Fruit fly (Drosophila melanogaster): Measurements from ENCODE around the gene Cda5.

Cda5 gene

dm6 chr2L:56865-57264, 8.3 kb downstream of the Cda5 start:
- no peak for TF ChIP-seq noc (tag; optimal IDR thresholded peaks at IDR 0.05)

DNA sequence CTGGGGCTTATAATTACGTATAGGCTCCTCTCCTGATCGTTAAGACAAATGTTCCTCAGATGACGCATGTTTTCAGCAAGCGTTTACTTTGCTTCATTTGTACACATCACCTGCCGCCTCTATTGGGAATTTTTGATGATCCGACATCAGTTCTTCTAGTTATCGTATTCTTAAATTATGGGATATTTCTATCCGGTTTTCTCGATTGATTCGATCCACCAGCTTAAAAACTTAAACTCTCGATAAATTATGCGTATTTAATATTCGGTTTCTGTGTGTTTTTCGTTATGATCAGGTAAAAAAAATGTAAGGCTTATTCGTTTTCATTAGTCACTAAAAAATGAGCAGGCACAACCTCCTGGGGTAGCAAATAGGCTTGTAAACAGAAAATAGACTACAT, 12.1 kb downstream of the Cda5 start:
- no peak for TF ChIP-seq noc (tag; optimal IDR thresholded peaks at IDR 0.05)

DNA sequence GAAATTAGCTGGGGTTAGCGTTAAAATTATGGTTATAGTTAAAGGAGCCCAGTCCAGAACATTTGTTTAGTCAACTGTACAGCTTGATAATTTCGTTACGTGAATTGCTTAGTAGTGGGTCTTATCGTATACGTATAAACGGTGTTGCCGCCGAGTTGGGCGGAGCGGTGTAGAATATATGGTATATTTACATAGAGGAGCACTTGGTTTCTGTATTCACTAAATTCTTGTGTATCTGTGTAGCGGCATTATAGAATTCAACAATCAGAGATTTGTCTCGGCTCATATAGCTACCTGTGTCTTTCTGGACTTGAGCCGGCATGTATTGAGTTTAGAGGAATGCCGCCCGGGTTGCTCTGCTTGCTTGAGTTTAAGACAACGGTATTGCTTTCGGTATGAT, 29.8 kb downstream of the Cda5 start:
- TF ChIP-seq noc (tag; optimal IDR thresholded peaks at IDR 0.05), result no peak

DNA sequence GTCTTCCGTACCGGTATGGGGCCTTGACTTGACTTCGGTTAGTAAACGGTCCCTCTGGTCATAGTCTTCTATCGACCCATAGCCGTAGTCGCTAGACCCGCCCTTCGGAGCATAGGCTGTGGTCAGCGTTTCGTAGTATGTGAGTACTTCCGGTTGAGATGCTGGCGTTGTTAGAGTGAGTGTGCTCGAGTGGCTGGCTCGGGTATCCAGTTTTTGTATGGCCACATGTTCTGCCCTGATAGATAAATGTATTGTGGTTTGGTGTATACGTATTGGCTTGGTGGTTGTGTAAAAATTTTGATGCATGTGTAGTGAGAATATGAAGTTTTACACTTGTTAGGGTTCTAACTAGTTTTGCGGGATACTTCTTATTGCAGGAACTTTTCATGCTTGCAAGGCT, 31.1 kb downstream of the Cda5 start:
- TF ChIP-seq noc (tag; optimal IDR thresholded peaks at IDR 0.05), result no peak

- no peak for TF ChIP-seq noc (tag; optimal IDR thresholded peaks at IDR 0.05)
These were observed 40.1 kb downstream of the Cda5 start, which contains the start of gene Ir21a for dm6 chr2L:25055-25454. Gene Ir21a, minus strand, starts transcription at chr2L:25155.

DNA sequence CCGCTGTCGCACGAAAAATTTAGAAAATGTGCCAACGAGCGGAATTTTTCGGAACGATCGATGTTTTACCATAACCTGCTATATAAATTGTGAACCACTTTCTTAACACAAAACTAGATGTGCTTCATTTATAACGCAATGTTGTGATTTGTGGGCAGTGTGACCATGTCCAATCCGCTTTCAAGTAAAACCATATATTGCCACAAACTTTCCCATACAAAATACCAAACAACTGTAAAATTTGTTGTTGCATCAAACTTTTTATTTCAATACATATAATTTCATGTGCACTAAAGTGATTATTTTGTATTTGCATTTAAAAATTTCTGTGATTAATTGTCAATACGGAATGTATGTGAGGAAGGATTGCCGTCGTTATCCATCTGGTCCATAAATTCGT, 43.6 kb downstream of the Cda5 start:
- no peak for TF ChIP-seq noc (tag; optimal IDR thresholded peaks at IDR 0.05)

DNA sequence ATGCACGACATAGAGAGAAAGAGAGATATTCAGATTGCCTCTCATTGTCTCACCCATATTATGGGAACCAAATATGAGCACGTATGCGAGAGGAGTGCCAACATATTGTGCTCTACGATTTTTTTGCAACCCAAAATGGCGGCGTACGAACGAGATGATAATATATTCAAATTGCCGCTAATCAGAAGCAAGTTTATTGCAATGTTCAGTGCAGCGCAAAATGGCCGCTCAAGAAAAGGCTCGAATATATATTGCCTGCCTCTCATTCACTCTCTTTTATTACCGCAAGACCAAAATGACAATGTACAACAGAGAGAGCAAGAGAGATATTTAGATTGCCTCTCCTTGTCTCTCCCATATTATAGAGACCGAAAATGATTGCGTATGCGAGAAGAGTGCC, 59.6 kb downstream of the Cda5 start:
- TF ChIP-seq noc (tag; optimal IDR thresholded peaks at IDR 0.05), result no peak
